Fruit fly (Drosophila melanogaster) whole organism, adult: ENCODE measurements around the gene Svil.

Source experiments
- CG11617 ChIP-seq: fragments of 200-800 bp; sonication (Bioruptor generic); optimal IDR thresholded peaks from 2 replicates; lab custom pipeline; 2017; ENCODE audit warnings: mild to moderate bottlenecking, missing biosample characterization, missing genetic modification reagents, missing genetic modification characterization
- CG12768 ChIP-seq: fragments of 200-800 bp; sonication (Bioruptor generic); optimal IDR thresholded peaks from 2 replicates; lab custom pipeline; 2017; ENCODE audit warnings: missing biosample characterization, missing genetic modification characterization, mild to moderate bottlenecking, moderate library complexity, missing genetic modification reagents
- CG14711 ChIP-seq: fragments of 200-800 bp; sonication (Bioruptor generic); optimal IDR thresholded peaks from 2 replicates; lab custom pipeline; 2018; ENCODE audit warnings: missing biosample characterization, mild to moderate bottlenecking, missing genetic modification characterization, moderate library complexity
- CG1620 ChIP-seq: fragments of 200-800 bp; sonication (Bioruptor generic); optimal IDR thresholded peaks from 2 replicates; lab custom pipeline; 2016; ENCODE audit warnings: missing biosample characterization, missing genetic modification characterization
- CG33017 ChIP-seq: fragments of 200-800 bp; sonication (Bioruptor generic); optimal IDR thresholded peaks from 2 replicates; lab custom pipeline; 2018; ENCODE audit warnings: missing biosample characterization, mild to moderate bottlenecking, missing genetic modification characterization, moderate library complexity
- CG5204 ChIP-seq: fragments of 200-800 bp; sonication (Bioruptor generic); optimal IDR thresholded peaks from 2 replicates; lab custom pipeline; 2016; ENCODE audit warnings: missing biosample characterization, missing genetic modification characterization
- CG7045 ChIP-seq: fragments of 200-800 bp; sonication (Bioruptor generic); optimal IDR thresholded peaks from 2 replicates; lab custom pipeline; 2017; ENCODE audit warnings: missing biosample characterization, mild to moderate bottlenecking, missing genetic modification characterization
- CG7101 ChIP-seq: fragments of 200-800 bp; sonication (Bioruptor generic); optimal IDR thresholded peaks from 2 replicates; lab custom pipeline; 2018; ENCODE audit warnings: missing biosample characterization, mild to moderate bottlenecking, missing genetic modification characterization, moderate library complexity
- Clk ChIP-seq: fragments of 200-800 bp; sonication (Bioruptor generic); optimal IDR thresholded peaks from 2 replicates; lab custom pipeline; 2017; ENCODE audit warnings: missing biosample characterization, missing genetic modification characterization
- Crg-1 ChIP-seq: fragments of 200-800 bp; sonication (Bioruptor generic); optimal IDR thresholded peaks from 2 replicates; lab custom pipeline; 2016; ENCODE audit warnings: missing biosample characterization, missing genetic modification characterization
- Hr96 ChIP-seq: fragments of 200-800 bp; sonication (Bioruptor generic); optimal IDR thresholded peaks from 2 replicates; lab custom pipeline; 2016; ENCODE audit warnings: missing biosample characterization, missing genetic modification characterization
- Mnt ChIP-seq: fragments of 200-800 bp; sonication (Bioruptor generic); optimal IDR thresholded peaks from 2 replicates; lab custom pipeline; 2016; ENCODE audit warnings: missing biosample characterization, mild to moderate bottlenecking, missing genetic modification characterization
- bab1 ChIP-seq: fragments of 200-800 bp; sonication (Bioruptor generic); optimal IDR thresholded peaks from 3 replicates; lab custom pipeline; 2019; ENCODE audit warnings: missing biosample characterization, mild to moderate bottlenecking, missing genetic modification characterization, moderate library complexity
- cic ChIP-seq: fragments of 200-800 bp; sonication (Bioruptor generic); optimal IDR thresholded peaks from 2 replicates; lab custom pipeline; 2017; ENCODE audit warnings: missing biosample characterization, mild to moderate bottlenecking, missing genetic modification characterization, moderate library complexity
- cnc ChIP-seq, 2 experiments: fragments of >200 bp; optimal IDR thresholded peaks; 2 replicates each; lab custom pipeline; 2017
- kay ChIP-seq: fragments of 200-800 bp; sonication (Bioruptor generic); peaks from one replicate; lab custom pipeline; 2016; ENCODE audit warnings: missing biosample characterization, missing genetic modification characterization, borderline replicate concordance
- ovo ChIP-seq: fragments of 200-800 bp; sonication (Bioruptor generic); optimal IDR thresholded peaks from 2 replicates; lab custom pipeline; 2016; ENCODE audit warnings: missing biosample characterization, missing genetic modification characterization
- pad ChIP-seq: fragments of 200-800 bp; sonication (Bioruptor generic); optimal IDR thresholded peaks from 3 replicates; lab custom pipeline; 2017; ENCODE audit warnings: missing biosample characterization, missing genetic modification characterization, mild to moderate bottlenecking, moderate library complexity, missing genetic modification reagents
- tj ChIP-seq: fragments of 200-800 bp; sonication (Bioruptor generic); optimal IDR thresholded peaks from 3 replicates; lab custom pipeline; 2017; ENCODE audit warnings: missing biosample characterization, mild to moderate bottlenecking, missing genetic modification characterization, moderate library complexity
- toe ChIP-seq: fragments of 200-800 bp; sonication (Bioruptor generic); optimal IDR thresholded peaks from 2 replicates; lab custom pipeline; 2016; ENCODE audit warnings: missing biosample characterization, missing genetic modification characterization

The Svil gene

dm6 chr3L:2424094-2424493, 46.6 kb downstream of the Svil start:
- no peak for TF ChIP-seq bab1
- TF ChIP-seq ovo (GFP tag; lab: Kevin White, UChicago): no peak
- no peak for TF ChIP-seq CG14711 (tag; lab: Kevin White, UChicago)
- TF ChIP-seq CG1620 (GFP tag; lab: Kevin White, UChicago): no peak
- TF ChIP-seq CG11617: no peak

DNA sequence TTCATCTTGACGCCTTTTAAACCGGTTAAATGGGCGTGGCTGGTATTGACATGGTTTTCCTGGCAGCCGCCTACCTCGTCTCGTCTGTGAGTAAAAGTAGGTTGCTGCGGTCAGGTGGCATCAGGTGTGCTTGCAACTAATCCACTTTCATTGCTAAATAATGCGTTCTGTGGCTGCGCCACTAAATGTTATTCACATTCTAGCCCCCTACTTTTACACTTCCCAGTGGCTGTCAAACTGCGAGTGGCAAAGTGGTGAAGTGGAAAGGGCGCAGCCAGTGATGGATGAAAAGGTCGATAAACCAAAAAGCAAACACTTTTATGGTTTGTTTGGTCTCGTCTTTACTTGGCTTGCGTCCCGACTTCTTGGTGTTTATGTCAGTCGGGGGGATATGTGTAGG, 48.2 kb downstream of the Svil start:
- TF ChIP-seq ovo (GFP tag; lab: Kevin White, UChicago) (no peak), CG1620 (GFP tag; lab: Kevin White, UChicago) (no peak), CG33017 (tag; lab: Kevin White, UChicago) (no peak), Clk (GFP tag; lab: Kevin White, UChicago) (no peak), CG5204 (no peak), CG11617 (no peak), CG7045 (GFP tag; lab: Kevin White, UChicago) (no peak), cic (GFP tag; lab: Kevin White, UChicago) (no peak), CG14711 (tag; lab: Kevin White, UChicago) (no peak), bab1 (no peak), kay (GFP tag; lab: Kevin White, UChicago) (no peak), Mnt (GFP tag; lab: Kevin White, UChicago) (no peak), cnc (optimal IDR thresholded peaks at IDR 0.05; lab: Kevin White, UChicago) (no peak), CG12768 (GFP tag; lab: Kevin White, UChicago) (no peak)

- TF ChIP-seq CG11617: no peak
- TF ChIP-seq Clk (GFP tag; lab: Kevin White, UChicago): no peak
- no peak for TF ChIP-seq bab1
- no peak for TF ChIP-seq tj
- TF ChIP-seq CG12768 (GFP tag; lab: Kevin White, UChicago): no peak
- TF ChIP-seq ovo (GFP tag; lab: Kevin White, UChicago): peak; percentile 1
- no peak for TF ChIP-seq cnc (optimal IDR thresholded peaks at IDR 0.05; lab: Kevin White, UChicago)
- peak; percentile 58 for TF ChIP-seq CG7045 (GFP tag; lab: Kevin White, UChicago)
- no peak for TF ChIP-seq toe (GFP tag; lab: Kevin White, UChicago)
- TF ChIP-seq kay (GFP tag; lab: Kevin White, UChicago): peak; percentile 14
- peak; percentile 22 for TF ChIP-seq cic (GFP tag; lab: Kevin White, UChicago)
- peak; percentile 19 for TF ChIP-seq Mnt (GFP tag; lab: Kevin White, UChicago)
- peak; percentile 27 for TF ChIP-seq CG14711 (tag; lab: Kevin White, UChicago)
- peak; percentile 43 for TF ChIP-seq CG33017 (tag; lab: Kevin White, UChicago)
- peak; percentile 19 for TF ChIP-seq CG7101 (tag; lab: Kevin White, UChicago)
- TF ChIP-seq CG1620 (GFP tag; lab: Kevin White, UChicago): no peak
- no peak for TF ChIP-seq Hr96 (GFP tag; lab: Kevin White, UChicago)
- TF ChIP-seq CG5204: no peak
- no peak for TF ChIP-seq pad (GFP tag; lab: Kevin White, UChicago)
- no peak for TF ChIP-seq Crg-1 (GFP tag; lab: Kevin White, UChicago)
These were observed 49.0 kb downstream of the Svil start for dm6 chr3L:2426407-2426951.

- TF ChIP-seq pad (GFP tag; lab: Kevin White, UChicago): no peak
- TF ChIP-seq bab1: no peak
- no peak for TF ChIP-seq CG7045 (GFP tag; lab: Kevin White, UChicago)
- TF ChIP-seq Hr96 (GFP tag; lab: Kevin White, UChicago): no peak
- no peak for TF ChIP-seq CG11617
- no peak for TF ChIP-seq Clk (GFP tag; lab: Kevin White, UChicago)
These were observed 49.7 kb downstream of the Svil start for dm6 chr3L:2427151-2427550.

dm6 chr3L:2428488-2429302, 51.2 kb downstream of the Svil start:
- peak; percentile 70 for TF ChIP-seq tj
- no peak for TF ChIP-seq bab1
- peak; percentile 50 for TF ChIP-seq CG12768 (GFP tag; lab: Kevin White, UChicago)
- no peak for TF ChIP-seq Clk (GFP tag; lab: Kevin White, UChicago)
- peak; percentile 13 for TF ChIP-seq CG7101 (tag; lab: Kevin White, UChicago)
- peak; percentile 48 for TF ChIP-seq CG7045 (GFP tag; lab: Kevin White, UChicago)
- TF ChIP-seq cic (GFP tag; lab: Kevin White, UChicago): peak; percentile 78
- TF ChIP-seq Crg-1 (GFP tag; lab: Kevin White, UChicago): no peak
- no peak for TF ChIP-seq cnc (optimal IDR thresholded peaks at IDR 0.05; lab: Kevin White, UChicago)
- peak; percentile 47 for TF ChIP-seq toe (GFP tag; lab: Kevin White, UChicago)
- TF ChIP-seq CG14711 (tag; lab: Kevin White, UChicago): no peak
- no peak for TF ChIP-seq CG1620 (GFP tag; lab: Kevin White, UChicago)
- peak; percentile 51 for TF ChIP-seq CG11617
- no peak for TF ChIP-seq CG5204
- peak; percentile 39 for TF ChIP-seq CG33017 (tag; lab: Kevin White, UChicago)
- TF ChIP-seq kay (GFP tag; lab: Kevin White, UChicago): peak; percentile 75
- peak; percentile 64 for TF ChIP-seq Mnt (GFP tag; lab: Kevin White, UChicago)
- peak; percentile 6 for TF ChIP-seq Hr96 (GFP tag; lab: Kevin White, UChicago)

- TF ChIP-seq CG12768 (GFP tag; lab: Kevin White, UChicago) (no peak), CG1620 (GFP tag; lab: Kevin White, UChicago) (no peak), CG14711 (tag; lab: Kevin White, UChicago) (no peak), tj (no peak), ovo (GFP tag; lab: Kevin White, UChicago) (no peak), cic (GFP tag; lab: Kevin White, UChicago) (no peak), CG7045 (GFP tag; lab: Kevin White, UChicago) (no peak), CG33017 (tag; lab: Kevin White, UChicago) (no peak), bab1 (no peak), toe (GFP tag; lab: Kevin White, UChicago) (no peak), Crg-1 (GFP tag; lab: Kevin White, UChicago) (no peak), Hr96 (GFP tag; lab: Kevin White, UChicago) (no peak), Mnt (GFP tag; lab: Kevin White, UChicago) (no peak), pad (GFP tag; lab: Kevin White, UChicago) (no peak)
These were observed 53.9 kb downstream of the Svil start for dm6 chr3L:2431340-2431739.
